Fruit fly (Drosophila melanogaster): ENCODE measurements around the gene alpha-Man-Ib.
A peak's percentile ranks its signal among the peaks of the same experiment; 100 is the strongest.

alpha-Man-Ib gene

dm6 chr3R:29122817-29123611, 10.4 kb upstream of the alpha-Man-Ib start, which contains the start of the genes yem and Ctl2 (continued):
- TF ChIP-seq knrl (GFP tag; IDR thresholded peaks at IDR 0.05; ENCODE audit: partially characterized antibody), result no peak; the same call in 2 of the 3 replicates
- TF ChIP-seq nom (GFP tag; optimal IDR thresholded peaks at IDR 0.05), result peak; percentile 16
- TF ChIP-seq Bdp1 (GFP tag; optimal IDR thresholded peaks at IDR 0.05), result peak; percentile 69
- peak; percentile 57 for TF ChIP-seq cato (GFP tag; optimal IDR thresholded peaks at IDR 0.05; ENCODE audit: borderline replicate concordance)
- TF ChIP-seq CG31388 (GFP tag; optimal IDR thresholded peaks at IDR 0.05), result peak; percentile 50
- no peak; the same call in 1 of the 2 replicates for TF ChIP-seq aop (GFP tag; IDR thresholded peaks at IDR 0.05)
- no peak for TF ChIP-seq CG11696 (GFP tag; IDR thresholded peaks at IDR 0.05)
- peak; percentile 77 for TF ChIP-seq CG1792 (GFP tag; optimal IDR thresholded peaks at IDR 0.05)
- TF ChIP-seq Mrtf (GFP tag; IDR thresholded peaks at IDR 0.05), result peak; percentile 59
- TF ChIP-seq CHES-1-like (GFP tag; optimal IDR thresholded peaks at IDR 0.05), result peak; percentile 90
- peak; percentile 51 for TF ChIP-seq wdn (GFP tag; IDR thresholded peaks at IDR 0.05)
- peak; percentile 71 for TF ChIP-seq CG10543 (GFP tag; optimal IDR thresholded peaks at IDR 0.05)
- TF ChIP-seq emc (GFP tag; optimal IDR thresholded peaks at IDR 0.05), result peak; percentile 55
- peak; percentile 77 for TF ChIP-seq Meics (GFP tag; optimal IDR thresholded peaks at IDR 0.05)
- TF ChIP-seq CG9609 (GFP tag; optimal IDR thresholded peaks at IDR 0.05), result peak; percentile 80
- peak; percentile 50; the same call in 1 of the 2 replicates for TF ChIP-seq chm (GFP tag; IDR thresholded peaks at IDR 0.05)
- peak; percentile 37 for TF ChIP-seq CG9797 (GFP tag; optimal IDR thresholded peaks at IDR 0.05)
- TF ChIP-seq Lim3 (GFP tag; IDR thresholded peaks at IDR 0.05), result no peak
- no peak for TF ChIP-seq Eip74EF (GFP tag; optimal IDR thresholded peaks at IDR 0.05)
- TF ChIP-seq Dp (GFP tag; optimal IDR thresholded peaks at IDR 0.05), result peak; percentile 11
- no peak; the same call in 2 of the 3 replicates for TF ChIP-seq ase (GFP tag; IDR thresholded peaks at IDR 0.05)
- TF ChIP-seq CG14441 (GFP tag; IDR thresholded peaks at IDR 0.05), result peak; percentile 67; the same call in 1 of the 2 replicates
- TF ChIP-seq CG32767 (GFP tag; IDR thresholded peaks at IDR 0.05), result no peak
- TF ChIP-seq gcm2 (GFP tag; optimal IDR thresholded peaks at IDR 0.05), result peak; percentile 46
- peak; percentile 68 for TF ChIP-seq CG30020 (tag; optimal IDR thresholded peaks at IDR 0.05)
- TF ChIP-seq CG12942 (GFP tag; optimal IDR thresholded peaks at IDR 0.05), result peak; percentile 64
- TF ChIP-seq PHDP (tag; optimal IDR thresholded peaks at IDR 0.05), result peak; percentile 56
- TF ChIP-seq CG12299 (tag; optimal IDR thresholded peaks at IDR 0.05), result no peak
- no peak for TF ChIP-seq Hmx (GFP tag; optimal IDR thresholded peaks at IDR 0.05)
- TF ChIP-seq ranshi (GFP tag; IDR thresholded peaks at IDR 0.05), result peak; percentile 59; the same call in 1 of the 2 replicates
- peak; percentile 25 for TF ChIP-seq onecut (GFP tag; IDR thresholded peaks at IDR 0.05)
- peak; percentile 58; the same call in 1 of the 2 replicates for TF ChIP-seq vvl (GFP tag; IDR thresholded peaks at IDR 0.05)
- peak; percentile 75 for TF ChIP-seq sob (GFP tag; IDR thresholded peaks at IDR 0.05)
- peak; percentile 83 for TF ChIP-seq CoRest (tag; optimal IDR thresholded peaks at IDR 0.05)
- no peak for TF ChIP-seq dimm (GFP tag; IDR thresholded peaks at IDR 0.05)
- peak; percentile 47; the same call in 1 of the 2 replicates for TF ChIP-seq wor (GFP tag; IDR thresholded peaks at IDR 0.05)
- peak; percentile 68 to 84 for TF ChIP-seq dpn (GFP tag; optimal IDR thresholded peaks at IDR 0.05)
- peak; percentile 69 for TF ChIP-seq CG18599 (GFP tag; optimal IDR thresholded peaks at IDR 0.05)
- peak; percentile 11 for TF ChIP-seq Hey (tag; optimal IDR thresholded peaks at IDR 0.05)
- peak; percentile 19 for TF ChIP-seq ATbp (GFP tag; optimal IDR thresholded peaks at IDR 0.05)
- no peak for TF ChIP-seq cg (GFP tag; optimal IDR thresholded peaks at IDR 0.05)
- TF ChIP-seq CkIIα-i1 (GFP tag; IDR thresholded peaks at IDR 0.05), result no peak
- TF ChIP-seq CG7556 (GFP tag; optimal IDR thresholded peaks at IDR 0.05), result peak; percentile 78
- TF ChIP-seq Atf6 (GFP tag; IDR thresholded peaks at IDR 0.05), result 0 out of 2 replicates have a peak, but pooled peaks have one; percentile 8
- TF ChIP-seq ewg (GFP tag; optimal IDR thresholded peaks at IDR 0.05), result peak; percentile 61
- TF ChIP-seq CG9215 (GFP tag; IDR thresholded peaks at IDR 0.05), result peak; percentile 76; the same call in 1 of the 2 replicates
- TF ChIP-seq ro (GFP tag; IDR thresholded peaks at IDR 0.05), result no peak; the same call in 1 of the 2 replicates
- no peak for TF ChIP-seq Fer2 (tag; optimal IDR thresholded peaks at IDR 0.05)
- TF ChIP-seq crol (GFP tag; IDR thresholded peaks at IDR 0.05), result peak; percentile 95
